Worm (Caenorhabditis elegans): ENCODE measurements around the gene C40C9.3.

DNA sequence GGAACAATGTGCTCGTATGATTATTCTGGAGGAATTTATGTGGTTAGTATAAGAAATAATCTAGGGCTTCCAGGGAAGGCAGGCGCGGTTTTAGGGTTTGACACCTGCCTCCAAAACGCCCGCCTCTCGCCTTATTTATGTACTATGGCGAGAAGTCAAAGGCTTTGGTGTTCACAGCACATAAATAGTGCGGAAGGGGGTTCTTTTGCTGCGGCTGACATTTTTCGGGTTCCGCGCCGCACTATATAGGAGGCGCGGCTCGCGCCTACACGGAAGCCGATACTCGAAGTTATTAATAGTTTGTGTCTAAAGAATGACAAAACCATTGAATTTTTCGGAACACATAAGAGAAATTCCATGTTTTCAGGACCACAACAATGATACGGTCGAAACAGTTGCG is 42.9 kb downstream of the C40C9.3 start:
- TF ChIP-seq unc-62 (GFP tag; optimal IDR thresholded peaks at IDR 0.05), result no peak
- TF ChIP-seq lin-54 (GFP tag; optimal IDR thresholded peaks at IDR 0.05), result no peak
- no peak for TF ChIP-seq ztf-28 (GFP tag; IDR thresholded peaks at IDR 0.05)
- no peak for TF ChIP-seq hmg-20 (GFP tag; IDR thresholded peaks at IDR 0.05)
- no peak for TF ChIP-seq lsy-27 (tag; optimal IDR thresholded peaks at IDR 0.05; ENCODE audit: borderline replicate concordance, insufficient read depth)
- no peak for TF ChIP-seq unc-130 (GFP tag; optimal IDR thresholded peaks at IDR 0.05)
- TF ChIP-seq akir-1 (GFP tag; optimal IDR thresholded peaks at IDR 0.05), result no peak
- TF ChIP-seq snpc-4 (GFP tag; optimal IDR thresholded peaks at IDR 0.05), result peak; percentile 43
- TF ChIP-seq snpc-4 (tag; optimal IDR thresholded peaks at IDR 0.05), result peak in 3 of 4 experiments; percentile 65 to 90 (median 88)
- no peak for TF ChIP-seq atf-7 (tag; optimal IDR thresholded peaks at IDR 0.05)
- TF ChIP-seq snpc-3.4 (tag; optimal IDR thresholded peaks at IDR 0.05), result no peak
- TF ChIP-seq ztf-18 (tag; optimal IDR thresholded peaks at IDR 0.05), result no peak

Data from whole organism, young adult.